Worm (Caenorhabditis elegans): Measurements from ENCODE around the gene C30G7.5.

DNA sequence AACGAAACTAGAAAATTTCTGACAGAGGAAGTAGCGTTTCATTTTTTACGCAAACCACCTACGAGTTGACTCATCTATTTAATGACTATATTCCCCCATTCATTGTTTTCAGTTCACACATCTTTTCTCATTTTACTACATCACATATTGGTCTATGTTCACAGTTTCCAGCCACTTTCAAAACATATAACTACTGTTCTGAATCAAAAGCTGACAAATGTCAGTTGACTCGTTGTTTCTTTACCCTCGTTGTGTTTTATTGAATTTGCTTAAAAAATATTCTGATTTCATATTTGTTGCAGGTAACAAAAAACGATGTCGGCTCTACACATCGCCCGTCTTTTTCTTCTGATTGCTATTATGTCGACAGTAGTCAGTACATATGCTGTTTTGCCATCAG is 16.6 kb upstream of the C30G7.5 start, which contains the start of gene nlp-59:
- TF ChIP-seq unc-86 (tag; optimal IDR thresholded peaks at IDR 0.05) (no peak), tbx-2 (tag; optimal IDR thresholded peaks at IDR 0.05) (no peak), ceh-22 (tag; optimal IDR thresholded peaks at IDR 0.05) (no peak)
